Fruit fly (Drosophila melanogaster) whole organism, embryonic: ENCODE data around the gene vib.

Experiments used
- Atf-2 ChIP-seq: fragments of 200-800 bp; sonication (Bioruptor generic); optimal IDR thresholded peaks from 2 replicates; lab custom pipeline; 2016; ENCODE audit warnings: missing biosample characterization, missing genetic modification characterization
- Atf3 ChIP-seq: fragments of 200-800 bp; sonication (Bioruptor generic); optimal IDR thresholded peaks from 3 replicates; lab custom pipeline; 2016; ENCODE audit warnings: missing biosample characterization, missing genetic modification characterization
- Bgb ChIP-seq: fragments of 200-800 bp; sonication (Bioruptor generic); IDR thresholded peaks from 2 replicates; pipeline ENCODE4 v1.3.6; 2022; ENCODE audit warnings: missing biosample characterization, missing genetic modification characterization; ENCODE audit not compliant: partially characterized antibody
- CG11696 ChIP-seq: fragments of 200-800 bp; sonication (Bioruptor generic); IDR thresholded peaks from 2 replicates; pipeline ENCODE4 v1.3.6; 2022; ENCODE audit warnings: missing biosample characterization, missing genetic modification characterization
- CG12155 ChIP-seq: fragments of 200-800 bp; sonication (Bioruptor generic); optimal IDR thresholded peaks from 3 replicates; lab custom pipeline; 2016; ENCODE audit warnings: missing biosample characterization, missing genetic modification characterization
- CG12769 ChIP-seq: fragments of 200-800 bp; sonication (Bioruptor generic); optimal IDR thresholded peaks from 2 replicates; lab custom pipeline; 2019; ENCODE audit warnings: missing biosample characterization, mild to moderate bottlenecking, missing genetic modification characterization, moderate library complexity
- CG15696 ChIP-seq: fragments of 200-800 bp; sonication (Bioruptor generic); optimal IDR thresholded peaks from 2 replicates; lab custom pipeline; 2019; ENCODE audit warnings: missing biosample characterization, mild to moderate bottlenecking, missing genetic modification characterization, moderate library complexity
- CG16863 ChIP-seq: fragments of 200-800 bp; sonication (Bioruptor generic); optimal IDR thresholded peaks from 3 replicates; lab custom pipeline; 2016; ENCODE audit warnings: missing biosample characterization, missing genetic modification characterization
- CG2120 ChIP-seq: fragments of 200-800 bp; sonication (Bioruptor generic); optimal IDR thresholded peaks from 3 replicates; lab custom pipeline; 2016; ENCODE audit warnings: missing biosample characterization, missing genetic modification characterization
- CG2199 ChIP-seq: fragments of 200-800 bp; sonication (Bioruptor generic); IDR thresholded peaks from 3 replicates; pipeline ENCODE4 v1.3.6; 2022; ENCODE audit warnings: missing biosample characterization, missing genetic modification characterization
- CG30020 ChIP-seq: fragments of 200-800 bp; optimal IDR thresholded peaks from 2 replicates; lab custom pipeline; 2019; ENCODE audit warnings: missing biosample characterization, mild to moderate bottlenecking, missing genetic modification characterization, moderate library complexity
- CG31365 ChIP-seq: fragments of 200-800 bp; sonication (Bioruptor generic); optimal IDR thresholded peaks from 2 replicates; lab custom pipeline; 2018; ENCODE audit warnings: missing biosample characterization, mild to moderate bottlenecking, missing genetic modification characterization
- CG31441 ChIP-seq: fragments of 200-800 bp; sonication (Bioruptor generic); IDR thresholded peaks from 2 replicates; pipeline ENCODE4 v1.3.6; 2022; ENCODE audit warnings: missing biosample characterization, missing genetic modification characterization
- CG3407 ChIP-seq: fragments of 200-800 bp; sonication (Bioruptor generic); optimal IDR thresholded peaks from 2 replicates; lab custom pipeline; 2018; ENCODE audit warnings: missing biosample characterization, mild to moderate bottlenecking, missing genetic modification characterization
- CG43689 ChIP-seq: fragments of 200-800 bp; sonication (Bioruptor generic); IDR thresholded peaks from 2 replicates; pipeline ENCODE4 v1.3.6; 2022; ENCODE audit warnings: missing biosample characterization, missing genetic modification characterization
- CG6683 ChIP-seq: fragments of 200-800 bp; sonication (Bioruptor generic); optimal IDR thresholded peaks from 2 replicates; lab custom pipeline; 2017; ENCODE audit warnings: missing biosample characterization, mild to moderate bottlenecking, missing genetic modification characterization, missing genetic modification reagents
- CG7556 ChIP-seq: fragments of 200-800 bp; sonication (Bioruptor generic); optimal IDR thresholded peaks from 2 replicates; lab custom pipeline; 2017; ENCODE audit warnings: missing biosample characterization, mild to moderate bottlenecking, missing genetic modification characterization
- CG9817 ChIP-seq: fragments of 200-800 bp; sonication (Bioruptor generic); optimal IDR thresholded peaks from 2 replicates; lab custom pipeline; 2018; ENCODE audit warnings: missing biosample characterization, mild to moderate bottlenecking, missing genetic modification characterization, moderate library complexity
- CG9932 ChIP-seq: fragments of 200-800 bp; sonication (Bioruptor generic); IDR thresholded peaks from 2 replicates; pipeline ENCODE4 v1.3.6; 2022; ENCODE audit warnings: missing biosample characterization, missing genetic modification characterization
- CHES-1-like ChIP-seq: fragments of 200-800 bp; sonication (Bioruptor generic); optimal IDR thresholded peaks from 2 replicates; lab custom pipeline; 2016; ENCODE audit warnings: missing biosample characterization, missing genetic modification characterization
- CTCF ChIP-seq: fragments of 200-800 bp; sonication (Bioruptor generic); optimal IDR thresholded peaks from 2 replicates; lab custom pipeline; 2017; ENCODE audit warnings: missing biosample characterization, mild to moderate bottlenecking, missing genetic modification characterization, moderate library complexity
- Dek ChIP-seq: fragments of 200-800 bp; sonication (Bioruptor generic); optimal IDR thresholded peaks from 3 replicates; lab custom pipeline; 2019; ENCODE audit warnings: missing biosample characterization, mild to moderate bottlenecking, missing genetic modification characterization, moderate library complexity
- Dp ChIP-seq: fragments of 200-800 bp; sonication (Bioruptor generic); optimal IDR thresholded peaks from 2 replicates; lab custom pipeline; 2018; ENCODE audit warnings: missing biosample characterization, mild to moderate bottlenecking, missing genetic modification characterization, moderate library complexity
- Ets97D ChIP-seq: fragments of 200-800 bp; sonication (Bioruptor generic); optimal IDR thresholded peaks from 3 replicates; lab custom pipeline; 2016; ENCODE audit warnings: missing biosample characterization, missing genetic modification characterization
- Gug ChIP-seq: fragments of 200-800 bp; sonication (Bioruptor generic); IDR thresholded peaks from 4 replicates; pipeline ENCODE4 v1.3.6; 2022; ENCODE audit warnings: missing biosample characterization, missing genetic modification characterization
- Hr39 ChIP-seq: fragments of >200 bp; optimal IDR thresholded peaks from 2 replicates; lab custom pipeline; 2017
- NC2β ChIP-seq: fragments of 200-800 bp; sonication (Bioruptor generic); optimal IDR thresholded peaks from 2 replicates; lab custom pipeline; 2016; ENCODE audit warnings: missing biosample characterization, missing genetic modification characterization
- Nf-YA ChIP-seq: fragments of 200-800 bp; sonication (Bioruptor generic); IDR thresholded peaks from 2 replicates; pipeline ENCODE4 v1.3.6; 2022; ENCODE audit warnings: missing biosample characterization, missing genetic modification characterization
- Opbp ChIP-seq: fragments of 200-800 bp; sonication (Bioruptor generic); IDR thresholded peaks from 3 replicates; pipeline ENCODE4 v1.3.6; 2022; ENCODE audit warnings: missing biosample characterization, missing genetic modification characterization; ENCODE audit not compliant: partially characterized antibody
- Side ChIP-seq: fragments of 200-800 bp; sonication (Bioruptor generic); optimal IDR thresholded peaks from 2 replicates; lab custom pipeline; 2016; ENCODE audit warnings: missing biosample characterization, missing genetic modification characterization
- Sry-β ChIP-seq: fragments of 200-800 bp; sonication (Bioruptor generic); optimal IDR thresholded peaks from 2 replicates; lab custom pipeline; 2018; ENCODE audit warnings: missing biosample characterization, mild to moderate bottlenecking, missing genetic modification characterization, moderate library complexity
- Stat92E ChIP-seq, 3 experiments: fragments of >200 bp in 2 of 3; fragments of 200-800 bp in 1 of 3; sonication (Bioruptor generic) in 1 of 3; optimal IDR thresholded peaks; 2 replicates each; lab custom pipeline; 2017 to 2019; ENCODE audit warnings: missing biosample characterization in 3 of 3, missing genetic modification characterization in 3 of 3, mild to moderate bottlenecking in 1 of 3, moderate library complexity in 1 of 3
- abd-A ChIP-seq: fragments of 200-800 bp; sonication (Bioruptor generic); optimal IDR thresholded peaks from 3 replicates; lab custom pipeline; 2019; ENCODE audit warnings: missing biosample characterization, mild to moderate bottlenecking, missing genetic modification characterization, moderate library complexity
- aop ChIP-seq: fragments of 200-800 bp; sonication (Bioruptor generic); IDR thresholded peaks from 2 replicates; pipeline ENCODE4 v1.3.6; 2022; ENCODE audit warnings: missing biosample characterization, missing genetic modification characterization
- bbx ChIP-seq: fragments of 200-800 bp; sonication (Bioruptor generic); IDR thresholded peaks from 2 replicates; pipeline ENCODE4 v1.3.6; 2022; ENCODE audit warnings: missing biosample characterization, missing genetic modification characterization; ENCODE audit not compliant: partially characterized antibody
- cas ChIP-seq: fragments of 200-800 bp; sonication (Bioruptor generic); IDR thresholded peaks from 2 replicates; pipeline ENCODE4 v1.3.6; 2022; ENCODE audit warnings: missing biosample characterization, missing genetic modification characterization
- corto ChIP-seq: fragments of 200-800 bp; sonication (Bioruptor generic); optimal IDR thresholded peaks from 2 replicates; lab custom pipeline; 2016; ENCODE audit warnings: missing biosample characterization, mild to moderate bottlenecking, missing genetic modification characterization, moderate library complexity
- crc ChIP-seq: fragments of 200-800 bp; sonication (Bioruptor generic); optimal IDR thresholded peaks from 2 replicates; lab custom pipeline; 2016; ENCODE audit warnings: missing biosample characterization, missing genetic modification characterization
- dmrt11E ChIP-seq: fragments of 200-800 bp; sonication (Bioruptor generic); optimal IDR thresholded peaks from 3 replicates; lab custom pipeline; 2018; ENCODE audit warnings: missing biosample characterization, mild to moderate bottlenecking, missing genetic modification characterization, moderate library complexity
- gem ChIP-seq: fragments of 200-800 bp; sonication (Bioruptor generic); optimal IDR thresholded peaks from 2 replicates; lab custom pipeline; 2019; ENCODE audit warnings: missing biosample characterization, mild to moderate bottlenecking, missing genetic modification characterization, moderate library complexity
- gro ChIP-seq: fragments of 200-800 bp; sonication (Bioruptor generic); optimal IDR thresholded peaks from 2 replicates; lab custom pipeline; 2016; ENCODE audit warnings: missing biosample characterization, missing genetic modification characterization
- inv ChIP-seq: fragments of 200-800 bp; sonication (Bioruptor generic); IDR thresholded peaks from 2 replicates; pipeline ENCODE4 v1.3.6; 2022; ENCODE audit warnings: missing biosample characterization, missing genetic modification characterization; ENCODE audit not compliant: partially characterized antibody
- kay ChIP-seq: fragments of 200-800 bp; sonication (Bioruptor generic); optimal IDR thresholded peaks from 2 replicates; lab custom pipeline; 2016; ENCODE audit warnings: missing biosample characterization, missing genetic modification characterization
- knrl ChIP-seq: fragments of 200-800 bp; sonication (Bioruptor generic); IDR thresholded peaks from 3 replicates; pipeline ENCODE4 v1.3.6; 2022; ENCODE audit warnings: missing biosample characterization, missing genetic modification characterization; ENCODE audit not compliant: partially characterized antibody
- mld ChIP-seq: fragments of 200-800 bp; sonication (Bioruptor generic); IDR thresholded peaks from 3 replicates; pipeline ENCODE4 v1.3.6; 2022; ENCODE audit warnings: missing biosample characterization, missing genetic modification characterization; ENCODE audit not compliant: partially characterized antibody
- nau ChIP-seq: fragments of 200-800 bp; sonication (Bioruptor generic); optimal IDR thresholded peaks from 3 replicates; lab custom pipeline; 2017; ENCODE audit warnings: missing biosample characterization, mild to moderate bottlenecking, missing genetic modification characterization, missing genetic modification reagents
- otp ChIP-seq: fragments of 200-800 bp; sonication (Bioruptor generic); IDR thresholded peaks from 3 replicates; pipeline ENCODE4, ENCODE4 v1.3.6; 2022; ENCODE audit warnings: missing biosample characterization, missing genetic modification characterization
- sens ChIP-seq: fragments of 200-800 bp; sonication (Bioruptor generic); peaks from one replicate; lab custom pipeline; 2016; ENCODE audit warnings: missing biosample characterization, missing genetic modification characterization
- tio ChIP-seq: fragments of 200-800 bp; sonication (Bioruptor generic); optimal IDR thresholded peaks from 2 replicates; lab custom pipeline; 2017; ENCODE audit warnings: missing biosample characterization, missing genetic modification characterization, inconsistent platforms
- tup ChIP-seq: fragments of 200-800 bp; sonication (Bioruptor generic); optimal IDR thresholded peaks from 2 replicates; lab custom pipeline; 2016; ENCODE audit warnings: missing biosample characterization, mild to moderate bottlenecking, missing genetic modification characterization, moderate library complexity
- vfl ChIP-seq: fragments of 200-800 bp; sonication (Bioruptor generic); optimal IDR thresholded peaks from 2 replicates; lab custom pipeline; 2016; ENCODE audit warnings: missing biosample characterization, missing genetic modification characterization
- z ChIP-seq: fragments of 200-800 bp; sonication (Bioruptor generic); IDR thresholded peaks from 3 replicates; pipeline ENCODE4 v1.3.6; 2022; ENCODE audit warnings: missing biosample characterization, missing genetic modification characterization

vib gene

dm6 chr3R:19238934-19239333, 12.5 kb upstream of the vib start (continued):
- no peak for TF ChIP-seq CG11696
- TF ChIP-seq Side: peak; percentile 22
- peak; percentile 50; the same call in 1 of the 2 replicates for TF ChIP-seq inv
- no peak for TF ChIP-seq NC2β (GFP tag; lab: Kevin White, UChicago)
- TF ChIP-seq CG3407 (GFP tag; lab: Kevin White, UChicago): no peak
- TF ChIP-seq kay (GFP tag; lab: Kevin White, UChicago): no peak
- TF ChIP-seq Dek (tag; lab: Kevin White, UChicago): no peak
- no peak for TF ChIP-seq Atf-2 (GFP tag; lab: Kevin White, UChicago)
- no peak for TF ChIP-seq crc
- no peak for TF ChIP-seq Nf-YA (GFP tag; lab: Robert Waterston, UW)
- no peak for TF ChIP-seq CHES-1-like (GFP tag; lab: Kevin White, UChicago)
- no peak for TF ChIP-seq nau
- no peak for TF ChIP-seq CG15696 (tag; lab: Kevin White, UChicago)
- TF ChIP-seq otp (GFP tag; lab: Robert Waterston, UW): no peak
- TF ChIP-seq bbx: peak; percentile 66
- peak; percentile 56 for TF ChIP-seq sens (GFP tag; lab: Kevin White, UChicago)
- no peak for TF ChIP-seq Atf3 (GFP tag; lab: Kevin White, UChicago)
- TF ChIP-seq knrl (GFP tag; lab: Robert Waterston, UW): peak; percentile 73
- TF ChIP-seq CG6683 (GFP tag; lab: Kevin White, UChicago): no peak
- TF ChIP-seq CG16863 (GFP tag; lab: Kevin White, UChicago): no peak
- TF ChIP-seq Ets97D (GFP tag; lab: Kevin White, UChicago): no peak
- TF ChIP-seq dmrt11E (tag; lab: Kevin White, UChicago): no peak
- TF ChIP-seq gro: no peak
- no peak for TF ChIP-seq CG30020
- TF ChIP-seq CTCF (GFP tag; lab: Kevin White, UChicago): peak; percentile 69
- no peak for TF ChIP-seq CG9932 (GFP tag; lab: Robert Waterston, UW)
- TF ChIP-seq Gug (GFP tag; lab: Robert Waterston, UW): no peak
- peak; percentile 84 for TF ChIP-seq Bgb
- peak; percentile 65; the same call in 1 of the 3 replicates for TF ChIP-seq mld (GFP tag; lab: Robert Waterston, UW)
- no peak for TF ChIP-seq Sry-β (GFP tag; lab: Kevin White, UChicago)
- no peak for TF ChIP-seq CG43689 (GFP tag; lab: Robert Waterston, UW)
- TF ChIP-seq CG12769 (tag; lab: Kevin White, UChicago): no peak
- no peak for TF ChIP-seq tio (GFP tag; lab: Kevin White, UChicago)
- TF ChIP-seq gem (tag; lab: Kevin White, UChicago): no peak
- no peak for TF ChIP-seq Dp (GFP tag; lab: Kevin White, UChicago)
- TF ChIP-seq CG12155 (GFP tag; lab: Kevin White, UChicago): no peak
- no peak for TF ChIP-seq Stat92E (GFP tag; optimal IDR thresholded peaks at IDR 0.05; lab: Kevin White, UChicago)
- no peak for TF ChIP-seq Hr39 (lab: Kevin White, UChicago)
- TF ChIP-seq CG2120: no peak
- TF ChIP-seq CG31365: no peak
- no peak for TF ChIP-seq aop
- no peak for TF ChIP-seq tup (GFP tag; lab: Kevin White, UChicago)
- TF ChIP-seq Opbp (GFP tag; lab: Robert Waterston, UW): peak; percentile 73
- no peak for TF ChIP-seq vfl
- peak; percentile 83 for TF ChIP-seq CG2199
- no peak for TF ChIP-seq cas (GFP tag; lab: Robert Waterston, UW)
- no peak for TF ChIP-seq abd-A (tag; lab: Kevin White, UChicago)
- no peak for TF ChIP-seq CG31441 (GFP tag; lab: Robert Waterston, UW)
- no peak for TF ChIP-seq corto (GFP tag; lab: Kevin White, UChicago)
- no peak for TF ChIP-seq z (GFP tag; lab: Robert Waterston, UW)
- TF ChIP-seq CG9817 (tag; lab: Kevin White, UChicago): no peak
- no peak for TF ChIP-seq CG7556 (GFP tag; lab: Kevin White, UChicago)
